Fruit fly (Drosophila melanogaster) S2 (cell line): ENCODE results near the gene Usp2.
A peak's percentile ranks its signal among the peaks of the same experiment; 100 is the strongest.

Experiments
- CG8478 ChIP-seq: fragments of >200 bp; optimal IDR thresholded peaks from 2 replicates; lab custom pipeline; 2018
- CTCF ChIP-seq, 2 experiments: fragments of >200 bp; optimal IDR thresholded peaks; 2 replicates each; lab custom pipeline; 2018

The Usp2 gene

dm6 chrX:22455509-22456179 lies at the start of gene Usp2:
Gene Usp2, plus strand, starts transcription at chrX:22455803.
- TF ChIP-seq CTCF (optimal IDR thresholded peaks at IDR 0.05; lab: Kevin White, UChicago) (peak; percentile 14 to 34), CG8478 (lab: Kevin White, UChicago) (no peak)

DNA sequence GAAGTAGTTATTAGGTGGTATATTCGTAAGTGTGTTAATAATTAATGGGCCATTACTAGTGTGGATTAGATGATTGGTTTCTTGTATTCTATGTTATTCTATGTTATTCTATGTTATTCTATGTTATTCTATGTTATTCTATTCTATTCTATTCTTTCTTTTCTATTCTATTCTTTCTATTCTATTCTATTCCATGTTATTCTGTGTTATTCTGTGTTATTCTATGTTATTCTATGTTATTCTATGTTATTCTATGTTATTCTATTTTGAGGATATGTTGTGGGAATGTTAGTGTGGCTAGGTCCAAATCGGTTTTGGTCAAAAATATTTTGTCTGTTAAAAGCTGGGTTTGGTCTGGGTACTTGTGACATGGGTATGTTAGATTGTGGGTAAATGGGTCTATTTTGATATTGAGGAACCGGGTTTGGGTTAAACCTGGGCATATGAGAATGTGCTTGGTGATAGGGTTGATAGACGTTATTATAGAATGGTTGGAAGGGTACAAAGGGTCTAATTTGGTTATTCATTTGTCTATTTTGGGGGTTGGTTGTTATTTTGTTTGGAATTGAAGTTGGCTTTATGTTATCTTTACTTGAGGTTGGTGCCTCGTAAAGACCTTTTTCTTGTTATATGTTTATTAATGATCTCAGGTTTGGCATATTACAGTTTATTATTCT lies 22.5 kb upstream of the Usp2 start:
- TF ChIP-seq CG8478 (lab: Kevin White, UChicago), result peak; percentile 85

- TF ChIP-seq CG8478 (lab: Kevin White, UChicago) (no peak), CTCF (optimal IDR thresholded peaks at IDR 0.05; lab: Kevin White, UChicago) (peak in 1 of 2 experiments; percentile 15)
Measured at dm6 chrX:22443046-22443445, 12.6 kb upstream of the Usp2 start.

dm6 chrX:22443518-22443917 lies 12.1 kb upstream of the Usp2 start:
- TF ChIP-seq CTCF (optimal IDR thresholded peaks at IDR 0.05; lab: Kevin White, UChicago) (no peak), CG8478 (lab: Kevin White, UChicago) (no peak)

- TF ChIP-seq CG8478 (lab: Kevin White, UChicago) (no peak), CTCF (optimal IDR thresholded peaks at IDR 0.05; lab: Kevin White, UChicago) (no peak)
Measured at dm6 chrX:22443954-22444910, 11.4 kb upstream of the Usp2 start, which contains the start of gene CG14621. Gene CG14621, plus strand, starts transcription at chrX:22444227.

dm6 chrX:22449191-22449787 lies 6.3 kb upstream of the Usp2 start, which contains the start of the genes CG14615 and tilB:
Gene CG14615, minus strand, starts transcription at chrX:22449491.
Gene tilB, plus strand, starts transcription at chrX:22449737.
- TF ChIP-seq CTCF (optimal IDR thresholded peaks at IDR 0.05; lab: Kevin White, UChicago), result no peak

DNA sequence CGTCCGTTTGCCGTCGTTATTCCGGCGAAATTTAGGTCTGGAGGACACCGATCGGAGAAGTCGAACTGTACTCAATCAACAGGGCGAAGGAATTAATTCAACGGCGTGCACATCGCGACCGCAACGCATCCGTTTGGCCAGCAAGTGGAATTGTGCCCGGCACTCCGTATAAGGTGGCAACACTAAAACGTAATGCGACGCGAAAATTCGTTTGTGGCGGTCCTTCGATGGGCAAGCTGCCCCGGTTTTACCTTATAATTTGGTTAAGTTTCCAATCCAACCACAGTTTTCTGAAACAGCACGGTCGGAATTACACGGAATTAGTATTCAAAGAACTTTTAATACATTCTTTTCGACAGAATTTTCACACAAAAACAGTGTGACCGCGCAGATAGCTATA lies 580 bp upstream of the Usp2 start, which contains the start of gene wap:
Gene wap (minus strand): TSS at position 400 of the 400 bp plus-strand sequence.
- TF ChIP-seq CG8478 (lab: Kevin White, UChicago) (no peak), CTCF (optimal IDR thresholded peaks at IDR 0.05; lab: Kevin White, UChicago) (no peak)

DNA sequence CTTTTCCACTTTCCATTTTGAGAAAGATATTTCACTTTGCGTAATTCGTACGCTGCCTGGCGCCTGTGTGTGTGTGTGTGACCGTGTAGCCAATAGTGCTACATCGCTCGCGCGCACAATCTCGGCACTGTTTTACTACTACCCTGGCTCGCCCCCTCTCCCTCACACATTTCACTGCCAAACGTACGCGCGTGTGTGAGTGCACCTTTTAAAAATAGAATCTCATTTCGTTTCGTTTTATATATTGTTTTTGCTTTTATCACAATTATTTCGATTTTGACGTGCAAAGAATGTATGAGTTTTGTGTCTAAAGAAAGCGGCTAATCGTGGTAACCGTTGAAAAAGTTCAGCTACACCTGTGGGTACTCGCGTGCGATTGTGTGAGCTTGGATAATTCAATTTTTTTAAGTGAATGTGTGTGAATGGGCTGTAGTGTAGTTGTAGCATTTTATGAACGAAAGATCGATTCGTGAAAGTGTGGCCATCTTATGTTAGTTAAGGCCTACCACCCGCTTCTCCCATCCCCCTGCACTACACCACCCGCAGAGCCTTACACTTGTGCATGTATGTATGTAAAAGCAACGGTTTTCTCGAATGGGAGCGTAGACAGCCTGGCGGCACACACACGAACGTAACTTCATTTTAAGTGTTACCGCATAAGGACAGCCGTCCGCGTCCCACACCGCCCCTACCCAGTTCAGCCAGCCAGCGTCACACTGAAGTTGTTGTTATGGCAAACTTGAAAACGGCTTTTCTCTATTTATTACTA lies 761 bp downstream of the Usp2 start:
- no peak for TF ChIP-seq CG8478 (lab: Kevin White, UChicago)
- no peak for TF ChIP-seq CTCF (optimal IDR thresholded peaks at IDR 0.05; lab: Kevin White, UChicago)

dm6 chrX:22461218-22461760 lies 5.7 kb downstream of the Usp2 start:
- no peak for TF ChIP-seq CG8478 (lab: Kevin White, UChicago)
- TF ChIP-seq CTCF (optimal IDR thresholded peaks at IDR 0.05; lab: Kevin White, UChicago), result no peak

dm6 chrX:22471819-22472218 lies 16.2 kb downstream of the Usp2 start, which contains the start of gene CG14613:
Gene CG14613, minus strand, starts transcription at chrX:22472021.
- TF ChIP-seq CG8478 (lab: Kevin White, UChicago), result no peak
- no peak for TF ChIP-seq CTCF (optimal IDR thresholded peaks at IDR 0.05; lab: Kevin White, UChicago)

DNA sequence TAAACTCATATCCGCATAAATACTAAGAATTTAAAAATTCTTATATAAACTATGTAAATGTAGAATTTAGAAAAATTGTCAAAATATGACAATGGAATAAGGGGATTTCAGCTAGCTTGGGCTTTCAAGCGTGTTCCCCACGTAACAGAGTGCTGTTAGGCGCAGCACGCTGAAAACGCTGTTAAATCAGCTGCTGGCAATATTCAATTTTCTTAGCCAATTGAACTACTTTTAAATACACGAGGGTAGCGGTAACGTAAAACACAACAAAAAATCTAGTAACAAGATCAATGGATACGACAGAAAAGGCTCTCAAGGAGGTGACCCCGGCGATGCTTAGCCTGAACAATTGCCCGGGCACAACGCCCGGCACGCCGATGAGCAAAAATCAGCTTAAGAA lies 17.9 kb downstream of the Usp2 start, which contains the start of gene CG14618:
Gene CG14618 (plus strand): TSS at position 179 of the 400 bp plus-strand sequence.
- no peak for TF ChIP-seq CG8478 (lab: Kevin White, UChicago)
- no peak for TF ChIP-seq CTCF (optimal IDR thresholded peaks at IDR 0.05; lab: Kevin White, UChicago)

DNA sequence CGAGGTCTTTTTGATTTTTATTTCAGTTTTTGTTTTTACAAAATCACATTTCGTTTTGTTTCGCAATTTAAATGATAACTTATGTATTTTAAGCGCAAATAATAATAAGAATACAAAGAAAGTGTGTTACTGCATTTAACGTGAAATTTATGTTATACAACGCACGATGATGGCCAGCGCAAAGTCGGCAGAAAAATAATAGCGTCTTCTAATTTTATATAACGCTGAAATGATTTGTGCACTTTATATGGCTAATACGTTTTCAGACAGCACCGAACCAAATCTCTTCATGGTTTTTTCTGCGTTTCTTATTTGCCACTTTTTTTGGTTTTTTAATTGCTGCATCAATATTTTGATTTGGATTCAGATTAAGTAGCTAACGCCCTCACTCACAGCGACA lies 19.3 kb downstream of the Usp2 start:
- TF ChIP-seq CTCF (optimal IDR thresholded peaks at IDR 0.05; lab: Kevin White, UChicago) (no peak), CG8478 (lab: Kevin White, UChicago) (no peak)
